Fruit fly (Drosophila melanogaster): ENCODE results near the gene CG42675.

Gene CG42675

dm6 chr3R:5838683-5839365 is 25.4 kb downstream of the CG42675 start (continued):
- no peak for TF ChIP-seq CG6854 (GFP tag; optimal IDR thresholded peaks at IDR 0.05)
- peak; percentile 41 for TF ChIP-seq CG10631 (GFP tag; optimal IDR thresholded peaks at IDR 0.05)
- peak; percentile 18 for TF ChIP-seq Eip75B (GFP tag; optimal IDR thresholded peaks at IDR 0.05)
- no peak for TF ChIP-seq lz (GFP tag; optimal IDR thresholded peaks at IDR 0.05)
- no peak for TF ChIP-seq CG8119 (GFP tag; IDR thresholded peaks at IDR 0.05)
- no peak for TF ChIP-seq CG6808 (GFP tag; optimal IDR thresholded peaks at IDR 0.05)
- TF ChIP-seq topi (GFP tag; optimal IDR thresholded peaks at IDR 0.05) = no peak
- no peak for TF ChIP-seq Smox (GFP tag; optimal IDR thresholded peaks at IDR 0.05)
- no peak for TF ChIP-seq eg (GFP tag; IDR thresholded peaks at IDR 0.05)

dm6 chr3R:5840870-5841269 is 27.5 kb downstream of the CG42675 start, which contains the start of gene CG1213:
Gene CG1213, plus strand, starts transcription at chr3R:5841170.
- TF ChIP-seq CG3032 (tag; optimal IDR thresholded peaks at IDR 0.05) = no peak

dm6 chr3R:5841290-5841689 is 27.9 kb downstream of the CG42675 start:
- no peak for TF ChIP-seq CG34406 (GFP tag; optimal IDR thresholded peaks at IDR 0.05)
- no peak for TF ChIP-seq fd59A (GFP tag; optimal IDR thresholded peaks at IDR 0.05)
- no peak for TF ChIP-seq CG11902 (GFP tag; optimal IDR thresholded peaks at IDR 0.05)
- TF ChIP-seq CG1621 (tag; optimal IDR thresholded peaks at IDR 0.05) = no peak
- no peak for TF ChIP-seq pdm3 (GFP tag; optimal IDR thresholded peaks at IDR 0.05)
- peak; percentile 21 for TF ChIP-seq vri (GFP tag; optimal IDR thresholded peaks at IDR 0.05)
- no peak for TF ChIP-seq fkh (GFP tag; optimal IDR thresholded peaks at IDR 0.05)
- TF ChIP-seq Smox (GFP tag; optimal IDR thresholded peaks at IDR 0.05) = no peak

dm6 chr3R:5843516-5843915 is 30.1 kb downstream of the CG42675 start:
- peak; percentile 88 for TF ChIP-seq svp (GFP tag)
- TF ChIP-seq spab (GFP tag; optimal IDR thresholded peaks at IDR 0.05) = no peak

dm6 chr3R:5846570-5847270 is 33.3 kb downstream of the CG42675 start, which contains the start of gene CG14676:
Gene CG14676, plus strand, starts transcription at chr3R:5847220.
- peak; percentile 93 for TF ChIP-seq svp (GFP tag)
- no peak for TF ChIP-seq CG9139 (GFP tag; optimal IDR thresholded peaks at IDR 0.05)

dm6 chr3R:5853032-5853431 is 39.6 kb downstream of the CG42675 start, which contains the start of gene CG34287:
Gene CG34287, plus strand, starts transcription at chr3R:5853332.
- TF ChIP-seq fd59A (GFP tag; optimal IDR thresholded peaks at IDR 0.05) = no peak
- TF ChIP-seq Hr4 (GFP tag; optimal IDR thresholded peaks at IDR 0.05) = no peak
- no peak for TF ChIP-seq Smox (GFP tag; optimal IDR thresholded peaks at IDR 0.05)
- no peak for TF ChIP-seq Eip75B (GFP tag; optimal IDR thresholded peaks at IDR 0.05)
- no peak for TF ChIP-seq CG3919 (GFP tag; optimal IDR thresholded peaks at IDR 0.05)
- TF ChIP-seq CG34406 (GFP tag; optimal IDR thresholded peaks at IDR 0.05) = no peak
- TF ChIP-seq CG9139 (GFP tag; optimal IDR thresholded peaks at IDR 0.05) = no peak
- TF ChIP-seq dac (GFP tag; optimal IDR thresholded peaks at IDR 0.05) = no peak
- no peak for TF ChIP-seq CG11902 (GFP tag; optimal IDR thresholded peaks at IDR 0.05)
- TF ChIP-seq CG3032 (tag; optimal IDR thresholded peaks at IDR 0.05) = no peak
- TF ChIP-seq CG8319 (GFP tag; optimal IDR thresholded peaks at IDR 0.05) = no peak
- no peak for TF ChIP-seq Eip78C (GFP tag)
- TF ChIP-seq dsx (GFP tag; optimal IDR thresholded peaks at IDR 0.05; ENCODE audit: poor library complexity, severe bottlenecking) = no peak
- no peak for TF ChIP-seq CG31627 (GFP tag; optimal IDR thresholded peaks at IDR 0.05)
- TF ChIP-seq Met (GFP tag; optimal IDR thresholded peaks at IDR 0.05) = no peak

Measured in whole organism, prepupa.